Worm (Caenorhabditis elegans) whole organism, L1 larva: ENCODE data around the gene taf-9.

ENCODE experiments used
- C04F5.9 ChIP-seq: sonication (generic microtip); optimal IDR thresholded peaks from 2 replicates; lab custom pipeline; 2016; ENCODE audit warnings: missing genetic modification characterization, missing compliant biosample characterization
- C34B4.2 ChIP-seq: sonication (generic microtip); optimal IDR thresholded peaks from 2 replicates; lab custom pipeline; 2017; ENCODE audit warnings: mild to moderate bottlenecking, missing genetic modification characterization, missing compliant biosample characterization
- F16B12.6 ChIP-seq: fragments of 150-350 bp; optimal IDR thresholded peaks from 2 replicates; lab custom pipeline; 2014; ENCODE audit warnings: missing biosample characterization, missing genetic modification characterization
- aha-1 ChIP-seq: fragments of 150-350 bp; optimal IDR thresholded peaks from 2 replicates; lab custom pipeline; 2014; ENCODE audit warnings: missing biosample characterization, missing genetic modification characterization
- alr-1 ChIP-seq: fragments of 200-800 bp; sonication (Bioruptor generic); optimal IDR thresholded peaks from 2 replicates; lab custom pipeline; 2018; ENCODE audit warnings: borderline replicate concordance, mild to moderate bottlenecking, missing genetic modification characterization, missing compliant biosample characterization
- aly-2 ChIP-seq: fragments of 150-350 bp; optimal IDR thresholded peaks from 2 replicates; lab custom pipeline; 2014; ENCODE audit warnings: missing biosample characterization, missing genetic modification characterization
- ama-1 ChIP-seq: fragments of 150-350 bp; optimal IDR thresholded peaks from 2 replicates; lab custom pipeline; 2014
- ceh-82 ChIP-seq, 3 experiments: fragments of 150-350 bp in 1 of 3; sonication (generic microtip) in 2 of 3; optimal IDR thresholded peaks; 2 replicates each; lab custom pipeline; 2014 to 2017; ENCODE audit warnings: missing biosample characterization in 3 of 3, missing genetic modification characterization in 3 of 3
- ceh-88 ChIP-seq: fragments of 200-800 bp; sonication (Bioruptor generic); IDR thresholded peaks from 2 replicates; pipeline ENCODE4 v1.3.6; 2022; ENCODE audit warnings: missing genetic modification characterization, missing compliant biosample characterization
- ces-1 ChIP-seq: fragments of 150-350 bp; optimal IDR thresholded peaks from 2 replicates; lab custom pipeline; 2014; ENCODE audit warnings: missing biosample characterization, missing genetic modification reagents, missing genetic modification characterization
- dpl-1 ChIP-seq, 3 experiments: fragments of 150-350 bp in 2 of 3; sonication (generic microtip) in 1 of 3; optimal IDR thresholded peaks; 2 replicates each; lab custom pipeline; 2014 to 2017; ENCODE audit warnings: missing biosample characterization in 3 of 3, missing genetic modification characterization in 3 of 3, missing genetic modification reagents in 3 of 3
- dsc-1 ChIP-seq: sonication (generic microtip); optimal IDR thresholded peaks from 2 replicates; lab custom pipeline; 2016; ENCODE audit warnings: mild to moderate bottlenecking, missing genetic modification characterization, missing compliant biosample characterization
- efl-1 ChIP-seq, 4 experiments: fragments of 150-350 bp; optimal IDR thresholded peaks in 3 of 4; peaks in 1 of 4; 1 replicate in 1 of 4; 2 replicates in 3 of 4; lab custom pipeline; 2014; ENCODE audit warnings: missing biosample characterization in 2 of 4, missing genetic modification characterization in 2 of 4, missing genetic modification reagents in 2 of 4
- efl-3 ChIP-seq: fragments of 200-800 bp; sonication (Bioruptor generic); optimal IDR thresholded peaks from 2 replicates; lab custom pipeline; 2018; ENCODE audit warnings: mild to moderate bottlenecking, missing genetic modification characterization, missing compliant biosample characterization
- egl-13 ChIP-seq: sonication (generic microtip); optimal IDR thresholded peaks from 2 replicates; lab custom pipeline; 2016; ENCODE audit warnings: missing genotype, missing genetic modification reagents, missing genetic modification characterization, missing compliant biosample characterization
- egl-27 ChIP-seq, 2 experiments: fragments of 150-350 bp in 1 of 2; sonication (generic microtip); optimal IDR thresholded peaks; 3 replicates each; lab custom pipeline; 2017 to 2018; ENCODE audit warnings: missing biosample characterization in 2 of 2, missing genetic modification characterization in 2 of 2, missing genetic modification reagents in 2 of 2
- elt-3 ChIP-seq, 6 experiments: fragments of 150-350 bp in 1 of 6; sonication (generic microtip); optimal IDR thresholded peaks; 2 replicates each; lab custom pipeline; 2017 to 2018; ENCODE audit warnings: missing biosample characterization in 6 of 6, missing genetic modification characterization in 6 of 6, inconsistent platforms in 1 of 6
- fkh-10 ChIP-seq: sonication (generic microtip); optimal IDR thresholded peaks from 2 replicates; lab custom pipeline; 2017; ENCODE audit warnings: missing biosample characterization, missing genetic modification reagents, missing genetic modification characterization
- fkh-4 ChIP-seq: sonication (generic microtip); optimal IDR thresholded peaks from 2 replicates; lab custom pipeline; 2016; ENCODE audit warnings: missing compliant biosample characterization, missing genetic modification characterization, borderline replicate concordance
- fkh-8 ChIP-seq: sonication (generic microtip); optimal IDR thresholded peaks from 2 replicates; lab custom pipeline; 2016; ENCODE audit warnings: mild to moderate bottlenecking, missing genetic modification characterization, missing compliant biosample characterization
- grh-1 ChIP-seq: fragments of 200-800 bp; sonication (Bioruptor generic); IDR thresholded peaks from 2 replicates; pipeline ENCODE4 v1.3.6; 2022; ENCODE audit warnings: missing genetic modification reagents, missing genetic modification characterization, missing compliant biosample characterization
- hlh-17 ChIP-seq: fragments of 200-800 bp; sonication (Bioruptor generic); optimal IDR thresholded peaks from 2 replicates; lab custom pipeline; 2018; ENCODE audit warnings: missing genetic modification characterization, mild to moderate bottlenecking, missing compliant biosample characterization, moderate library complexity, borderline replicate concordance
- hlh-4 ChIP-seq: sonication (generic microtip); optimal IDR thresholded peaks from 2 replicates; lab custom pipeline; 2016; ENCODE audit warnings: mild to moderate bottlenecking, missing genetic modification characterization, missing compliant biosample characterization
- jun-1 ChIP-seq: fragments of 150-350 bp; optimal IDR thresholded peaks from 2 replicates; lab custom pipeline; 2014; ENCODE audit warnings: missing biosample characterization, missing genetic modification reagents, missing genetic modification characterization
- lin-14 ChIP-seq: fragments of 200-800 bp; sonication (Bioruptor generic); optimal IDR thresholded peaks from 2 replicates; lab custom pipeline; 2018; ENCODE audit warnings: mild to moderate bottlenecking, missing genetic modification characterization, moderate library complexity, missing compliant biosample characterization
- lin-35 ChIP-seq, 2 experiments: fragments of 150-350 bp; optimal IDR thresholded peaks; 2 replicates each; lab custom pipeline; 2014; ENCODE audit warnings: missing biosample characterization in 2 of 2, missing genetic modification characterization in 2 of 2, missing genetic modification reagents in 2 of 2
- mdl-1 ChIP-seq, 2 experiments: fragments of 150-350 bp; optimal IDR thresholded peaks; 2 replicates each; lab custom pipeline; 2014 to 2017; ENCODE audit warnings: missing biosample characterization in 2 of 2, missing genetic modification characterization in 2 of 2, inconsistent platforms in 1 of 2
- mef-2 ChIP-seq: fragments of 150-350 bp; optimal IDR thresholded peaks from 2 replicates; lab custom pipeline; 2014; ENCODE audit warnings: missing biosample characterization, missing genetic modification characterization
- nhr-11 ChIP-seq: fragments of 150-350 bp; optimal IDR thresholded peaks from 2 replicates; lab custom pipeline; 2014; ENCODE audit warnings: missing biosample characterization, missing genetic modification characterization
- nhr-12 ChIP-seq: sonication (generic microtip); optimal IDR thresholded peaks from 2 replicates; lab custom pipeline; 2017; ENCODE audit warnings: missing biosample characterization, missing genetic modification characterization
- nhr-19 ChIP-seq: fragments of 200-800 bp; sonication (Bioruptor generic); conservative IDR thresholded peaks from 2 replicates; pipeline ENCODE4 v1.3.6; 2022; ENCODE audit warnings: missing genetic modification characterization, missing compliant biosample characterization
- nhr-77 ChIP-seq: fragments of 150-350 bp; optimal IDR thresholded peaks from 2 replicates; lab custom pipeline; 2014; ENCODE audit warnings: missing biosample characterization, missing genetic modification characterization
- nhr-84 ChIP-seq: sonication (generic microtip); optimal IDR thresholded peaks from 2 replicates; lab custom pipeline; 2017; ENCODE audit warnings: missing biosample characterization, missing genetic modification characterization
- nhr-85 ChIP-seq: sonication (generic microtip); peaks from one replicate; lab custom pipeline; 2016; ENCODE audit warnings: missing genetic modification characterization, inconsistent platforms, missing compliant biosample characterization
- pax-3 ChIP-seq: fragments of 200-800 bp; sonication (Bioruptor generic); optimal IDR thresholded peaks from 2 replicates; lab custom pipeline; 2018; ENCODE audit warnings: mild to moderate bottlenecking, missing genetic modification characterization, moderate library complexity, missing compliant biosample characterization
- skn-1 ChIP-seq: fragments of 150-350 bp; optimal IDR thresholded peaks from 2 replicates; lab custom pipeline; 2014; ENCODE audit warnings: missing biosample characterization, missing genetic modification characterization
- snpc-4 ChIP-seq: fragments of 150-350 bp; optimal IDR thresholded peaks from 2 replicates; lab custom pipeline; 2014; ENCODE audit warnings: missing biosample characterization, missing genetic modification characterization
- sox-4 ChIP-seq: sonication (generic microtip); optimal IDR thresholded peaks from 2 replicates; lab custom pipeline; 2016; ENCODE audit warnings: missing genetic modification characterization, missing compliant biosample characterization
- sup-37 ChIP-seq: fragments of 200-800 bp; sonication (Bioruptor generic); optimal IDR thresholded peaks from 2 replicates; lab custom pipeline; 2018; ENCODE audit warnings: mild to moderate bottlenecking, missing genetic modification characterization, missing compliant biosample characterization
- tbx-2 ChIP-seq: sonication (generic microtip); optimal IDR thresholded peaks from 2 replicates; lab custom pipeline; 2016; ENCODE audit warnings: missing genetic modification characterization, missing compliant biosample characterization
- tlp-1 ChIP-seq: fragments of 150-350 bp; optimal IDR thresholded peaks from 2 replicates; lab custom pipeline; 2014; ENCODE audit warnings: missing biosample characterization, missing genetic modification characterization
- unc-130 ChIP-seq: fragments of 150-350 bp; optimal IDR thresholded peaks from 2 replicates; lab custom pipeline; 2017; ENCODE audit warnings: missing biosample characterization, missing genetic modification characterization, inconsistent platforms
- unc-30 ChIP-seq: sonication (generic microtip); optimal IDR thresholded peaks from 2 replicates; lab custom pipeline; 2017; ENCODE audit warnings: missing biosample characterization, missing genetic modification characterization
- unc-62 ChIP-seq: fragments of 150-350 bp; optimal IDR thresholded peaks from 2 replicates; lab custom pipeline; 2014; ENCODE audit warnings: missing biosample characterization, missing genetic modification reagents, missing genetic modification characterization
- unc-86 ChIP-seq: sonication (generic microtip); optimal IDR thresholded peaks from 2 replicates; lab custom pipeline; 2016; ENCODE audit warnings: missing genetic modification characterization, missing compliant biosample characterization
- unc-98 ChIP-seq: fragments of 200-800 bp; sonication (Bioruptor generic); IDR thresholded peaks from 2 replicates; pipeline ENCODE4 v1.3.6; 2022; ENCODE audit warnings: missing genetic modification characterization, missing compliant biosample characterization
- vab-15 ChIP-seq: sonication (generic microtip); optimal IDR thresholded peaks from 2 replicates; lab custom pipeline; 2017; ENCODE audit warnings: missing genotype, mild to moderate bottlenecking, missing genetic modification characterization, missing compliant biosample characterization
- zag-1 ChIP-seq: fragments of 150-350 bp; optimal IDR thresholded peaks from 2 replicates; lab custom pipeline; 2014; ENCODE audit warnings: missing biosample characterization, missing genetic modification characterization
- zip-4 ChIP-seq: fragments of 200-800 bp; sonication (Bioruptor generic); optimal IDR thresholded peaks from 2 replicates; lab custom pipeline; 2018; ENCODE audit warnings: mild to moderate bottlenecking, missing genetic modification characterization, moderate library complexity, missing compliant biosample characterization
- ztf-11 ChIP-seq, 2 experiments: sonication (generic microtip); optimal IDR thresholded peaks; 2 replicates each; lab custom pipeline; 2016 to 2017; ENCODE audit warnings: missing genetic modification characterization in 2 of 2, missing biosample characterization in 1 of 2, missing compliant biosample characterization in 1 of 2

taf-9 gene

ce11 chrIII:13642776-13643175 is 18.7 kb downstream of the taf-9 start:
- TF ChIP-seq lin-35 (GFP tag; optimal IDR thresholded peaks at IDR 0.05; lab: Kevin White, UChicago) (no peak), fkh-4 (tag; lab: Kevin White, UChicago) (no peak), fkh-10 (GFP tag; lab: Kevin White, UChicago) (no peak), nhr-85 (tag; lab: Kevin White, UChicago) (no peak), mdl-1 (tag; optimal IDR thresholded peaks at IDR 0.05; lab: Kevin White, UChicago) (no peak)

DNA sequence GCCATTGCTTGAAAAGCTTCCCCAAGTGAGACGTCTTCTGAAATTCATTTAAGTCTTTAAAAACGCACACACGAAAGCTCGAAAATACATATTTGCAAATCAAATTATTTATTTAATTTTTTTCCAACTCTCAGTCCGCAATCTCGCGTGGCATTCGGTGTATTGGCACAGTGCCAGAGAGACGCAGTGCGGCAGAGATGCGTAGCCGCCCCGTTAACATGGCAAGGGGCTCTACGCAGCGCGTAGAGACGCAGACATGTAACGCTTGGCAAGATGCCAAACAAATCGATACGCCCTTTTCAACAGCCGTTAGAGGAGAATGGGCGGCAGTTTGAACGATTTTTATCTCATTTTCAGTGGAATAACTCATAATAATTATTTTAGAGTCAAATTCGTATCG is 19.5 kb downstream of the taf-9 start, which contains the start of the genes drr-2 and set-16:
drr-2 (minus strand) TSS at position 37 of the 400 bp plus-strand sequence.
set-16 (plus strand) TSS at position 383 of the 400 bp plus-strand sequence.
- peak; percentile 1 for TF ChIP-seq nhr-84 (tag; lab: Kevin White, UChicago)
- peak; percentile 96 for TF ChIP-seq aha-1 (tag; lab: Kevin White, UChicago)
- TF ChIP-seq egl-13, result peak; percentile 98
- peak; percentile 94 for TF ChIP-seq skn-1
- TF ChIP-seq ceh-82 (tag; optimal IDR thresholded peaks at IDR 0.05; lab: Kevin White, UChicago), result peak; percentile 98 to 99 (median 99)
- peak; percentile 91 for TF ChIP-seq snpc-4 (tag; lab: Kevin White, UChicago)
- no peak for TF ChIP-seq tlp-1 (tag; lab: Kevin White, UChicago)
- TF ChIP-seq ceh-88 (GFP tag; lab: Robert Waterston, UW), result peak; percentile 95
- peak; percentile 75 for TF ChIP-seq ces-1
- TF ChIP-seq nhr-12 (tag; lab: Kevin White, UChicago), result peak; percentile 60
- peak; percentile 98 for TF ChIP-seq grh-1
- TF ChIP-seq jun-1 (tag; lab: Kevin White, UChicago), result peak; percentile 98
- peak in 1 of 2 experiments; percentile 80 for TF ChIP-seq egl-27 (tag; optimal IDR thresholded peaks at IDR 0.05; lab: Kevin White, UChicago)
- TF ChIP-seq nhr-11, result peak; percentile 97
- TF ChIP-seq fkh-10 (GFP tag; lab: Kevin White, UChicago), result peak; percentile 97
- TF ChIP-seq mef-2 (tag; lab: Kevin White, UChicago), result peak; percentile 85
- TF ChIP-seq dpl-1 (GFP tag; optimal IDR thresholded peaks at IDR 0.05; lab: Kevin White, UChicago), result peak; percentile 91 to 92 (median 91)
- no peak for TF ChIP-seq hlh-17 (GFP tag; lab: Kevin White, UChicago)
- TF ChIP-seq fkh-8 (tag; lab: Kevin White, UChicago), result peak; percentile 99
- TF ChIP-seq nhr-77 (tag; lab: Kevin White, UChicago), result peak; percentile 98
- peak in 1 of 2 experiments; percentile 90 for TF ChIP-seq mdl-1 (tag; optimal IDR thresholded peaks at IDR 0.05; lab: Kevin White, UChicago)
- TF ChIP-seq elt-3 (tag; optimal IDR thresholded peaks at IDR 0.05; lab: Kevin White, UChicago), result peak in 3 of 6 experiments; percentile 94 to 98 (median 95)
- peak; percentile 94 for TF ChIP-seq sox-4
- TF ChIP-seq C34B4.2 (tag; lab: Kevin White, UChicago), result peak; percentile 90
- TF ChIP-seq sup-37, result peak; percentile 96
- peak; percentile 98 for TF ChIP-seq pax-3 (tag; lab: Kevin White, UChicago)
- no peak for TF ChIP-seq alr-1 (tag; lab: Kevin White, UChicago)
- peak; percentile 86 for TF ChIP-seq efl-3 (GFP tag; lab: Kevin White, UChicago)
- TF ChIP-seq C04F5.9, result peak; percentile 95
- peak; percentile 99 for TF ChIP-seq unc-86
- peak; percentile 95 for TF ChIP-seq unc-98 (GFP tag; lab: Robert Waterston, UW)
- TF ChIP-seq ztf-11 (tag; optimal IDR thresholded peaks at IDR 0.05; lab: Kevin White, UChicago), result peak in 1 of 2 experiments; percentile 94
- peak; percentile 99 for TF ChIP-seq tbx-2
- peak; percentile 98 for TF ChIP-seq unc-130 (tag; lab: Kevin White, UChicago)
- peak; percentile 94 for TF ChIP-seq zip-4 (GFP tag; lab: Kevin White, UChicago)
- peak; percentile 95 for TF ChIP-seq aly-2 (tag; lab: Kevin White, UChicago)
- TF ChIP-seq vab-15 (tag; lab: Kevin White, UChicago), result peak; percentile 68
- TF ChIP-seq ama-1, result peak; percentile 48
- TF ChIP-seq lin-14 (GFP tag; lab: Kevin White, UChicago), result peak; percentile 99
- peak; percentile 99 for TF ChIP-seq dsc-1 (tag; lab: Kevin White, UChicago)
- peak; percentile 85 for TF ChIP-seq zag-1 (tag; lab: Kevin White, UChicago)
- peak; percentile 99 for TF ChIP-seq nhr-19 (GFP tag; lab: Robert Waterston, UW)
- peak; percentile 55 for TF ChIP-seq unc-30 (tag; lab: Kevin White, UChicago)
- peak; percentile 100 for TF ChIP-seq F16B12.6 (tag; lab: Kevin White, UChicago)
- peak; percentile 95 to 96 for TF ChIP-seq efl-1 (optimal IDR thresholded peaks at IDR 0.05; lab: Kevin White, UChicago)
- TF ChIP-seq efl-1 (GFP tag; optimal IDR thresholded peaks at IDR 0.05 in 1 of 2; lab: Kevin White, UChicago), result peak; percentile 89 to 99
- TF ChIP-seq hlh-4, result peak; percentile 53
- no peak for TF ChIP-seq unc-62 (GFP tag; lab: Kevin White, UChicago)
